Worm (Caenorhabditis elegans): ENCODE data around the gene irld-67.

DNA sequence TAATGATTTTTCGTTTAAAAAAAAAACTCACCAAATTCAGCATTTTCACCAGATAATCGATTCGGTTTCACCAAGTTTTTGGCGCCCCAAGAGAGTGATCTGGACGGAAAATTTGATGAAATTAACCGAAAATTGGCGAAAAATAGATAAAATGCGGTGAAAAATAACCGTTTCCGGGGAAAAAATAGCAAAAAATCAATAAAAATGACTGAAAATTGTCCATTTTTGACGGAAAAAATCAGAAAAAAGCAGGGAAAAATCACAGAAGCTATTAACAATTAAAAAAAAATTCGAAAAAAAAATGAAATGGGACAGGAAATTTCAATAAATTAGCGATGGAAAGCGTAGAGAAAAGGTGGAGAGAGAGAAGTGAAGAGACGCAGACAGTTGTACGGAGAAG lies 20.7 kb downstream of the irld-67 start, which contains the start of gene ubc-15:
- TF ChIP-seq skn-1 (tag; optimal IDR thresholded peaks at IDR 0.05) = no peak
- TF ChIP-seq unc-39 (tag; optimal IDR thresholded peaks at IDR 0.05) = no peak
- no peak for TF ChIP-seq jun-1 (tag; optimal IDR thresholded peaks at IDR 0.05)
- no peak for TF ChIP-seq nhr-11 (tag; optimal IDR thresholded peaks at IDR 0.05)
